Worm (Caenorhabditis elegans) whole organism, L1 larva: ENCODE measurements around the gene DH11.2.
A peak's percentile ranks its signal among the peaks of the same experiment; 100 is the strongest.

Source experiments
- C04F5.9 ChIP-seq: sonication (generic microtip); optimal IDR thresholded peaks from 2 replicates; lab custom pipeline; 2016; ENCODE audit warnings: missing genetic modification characterization, missing compliant biosample characterization
- C16A3.4 ChIP-seq: fragments of 150-350 bp; optimal IDR thresholded peaks from 2 replicates; lab custom pipeline; 2014; ENCODE audit warnings: missing biosample characterization, missing genetic modification characterization
- alr-1 ChIP-seq: fragments of 200-800 bp; sonication (Bioruptor generic); optimal IDR thresholded peaks from 2 replicates; lab custom pipeline; 2018; ENCODE audit warnings: borderline replicate concordance, mild to moderate bottlenecking, missing genetic modification characterization, missing compliant biosample characterization
- ceh-82 ChIP-seq, 3 experiments: fragments of 150-350 bp in 1 of 3; sonication (generic microtip) in 2 of 3; optimal IDR thresholded peaks; 2 replicates each; lab custom pipeline; 2014 to 2017; ENCODE audit warnings: missing biosample characterization in 3 of 3, missing genetic modification characterization in 3 of 3
- ceh-88 ChIP-seq: fragments of 200-800 bp; sonication (Bioruptor generic); IDR thresholded peaks from 2 replicates; pipeline ENCODE4 v1.3.6; 2022; ENCODE audit warnings: missing genetic modification characterization, missing compliant biosample characterization
- dpl-1 ChIP-seq, 3 experiments: fragments of 150-350 bp in 2 of 3; sonication (generic microtip) in 1 of 3; optimal IDR thresholded peaks; 2 replicates each; lab custom pipeline; 2014 to 2017; ENCODE audit warnings: missing biosample characterization in 3 of 3, missing genetic modification characterization in 3 of 3, missing genetic modification reagents in 3 of 3
- efl-1 ChIP-seq, 4 experiments: fragments of 150-350 bp; optimal IDR thresholded peaks in 3 of 4; peaks in 1 of 4; 1 replicate in 1 of 4; 2 replicates in 3 of 4; lab custom pipeline; 2014; ENCODE audit warnings: missing biosample characterization in 2 of 4, missing genetic modification characterization in 2 of 4, missing genetic modification reagents in 2 of 4
- efl-3 ChIP-seq: fragments of 200-800 bp; sonication (Bioruptor generic); optimal IDR thresholded peaks from 2 replicates; lab custom pipeline; 2018; ENCODE audit warnings: mild to moderate bottlenecking, missing genetic modification characterization, missing compliant biosample characterization
- elt-2 ChIP-seq: sonication (generic microtip); optimal IDR thresholded peaks from 2 replicates; lab custom pipeline; 2016; ENCODE audit warnings: missing genetic modification characterization, mild to moderate bottlenecking, inconsistent platforms, missing compliant biosample characterization, missing genetic modification reagents
- ets-5 ChIP-seq: fragments of 200-800 bp; sonication (Bioruptor generic); IDR thresholded peaks from 2 replicates; pipeline ENCODE4 v1.3.6; 2022; ENCODE audit warnings: missing genetic modification characterization, missing compliant biosample characterization
- fkh-10 ChIP-seq: sonication (generic microtip); optimal IDR thresholded peaks from 2 replicates; lab custom pipeline; 2017; ENCODE audit warnings: missing biosample characterization, missing genetic modification reagents, missing genetic modification characterization
- fkh-8 ChIP-seq: sonication (generic microtip); optimal IDR thresholded peaks from 2 replicates; lab custom pipeline; 2016; ENCODE audit warnings: mild to moderate bottlenecking, missing genetic modification characterization, missing compliant biosample characterization
- grh-1 ChIP-seq: fragments of 200-800 bp; sonication (Bioruptor generic); IDR thresholded peaks from 2 replicates; pipeline ENCODE4 v1.3.6; 2022; ENCODE audit warnings: missing genetic modification reagents, missing genetic modification characterization, missing compliant biosample characterization
- isw-1 ChIP-seq: fragments of 200-800 bp; sonication (Bioruptor generic); IDR thresholded peaks from 2 replicates; pipeline ENCODE4 v1.3.6; 2022; ENCODE audit warnings: missing genetic modification characterization, missing compliant biosample characterization
- jun-1 ChIP-seq: fragments of 150-350 bp; optimal IDR thresholded peaks from 2 replicates; lab custom pipeline; 2014; ENCODE audit warnings: missing biosample characterization, missing genetic modification reagents, missing genetic modification characterization
- lin-13 ChIP-seq: fragments of 150-350 bp; optimal IDR thresholded peaks from 2 replicates; lab custom pipeline; 2014; ENCODE audit warnings: missing biosample characterization, missing genetic modification reagents, missing genetic modification characterization
- lin-14 ChIP-seq: fragments of 200-800 bp; sonication (Bioruptor generic); optimal IDR thresholded peaks from 2 replicates; lab custom pipeline; 2018; ENCODE audit warnings: mild to moderate bottlenecking, missing genetic modification characterization, moderate library complexity, missing compliant biosample characterization
- lin-15B ChIP-seq: fragments of 150-350 bp; sonication (generic microtip); optimal IDR thresholded peaks from 3 replicates; lab custom pipeline; 2014; ENCODE audit warnings: missing biosample characterization, missing genetic modification characterization
- lin-35 ChIP-seq, 2 experiments: fragments of 150-350 bp; optimal IDR thresholded peaks; 2 replicates each; lab custom pipeline; 2014; ENCODE audit warnings: missing biosample characterization in 2 of 2, missing genetic modification characterization in 2 of 2, missing genetic modification reagents in 2 of 2
- lin-39 ChIP-seq: fragments of 150-350 bp; optimal IDR thresholded peaks from 2 replicates; lab custom pipeline; 2014; ENCODE audit warnings: missing biosample characterization, missing genetic modification reagents, missing genetic modification characterization
- lir-3 ChIP-seq: sonication (generic microtip); optimal IDR thresholded peaks from 2 replicates; lab custom pipeline; 2016; ENCODE audit warnings: mild to moderate bottlenecking, missing genetic modification characterization, moderate library complexity, missing compliant biosample characterization; ENCODE audit not compliant: poor library complexity
- lsy-2 ChIP-seq, 2 experiments: fragments of 150-350 bp; optimal IDR thresholded peaks; 2 replicates each; lab custom pipeline; 2014; ENCODE audit warnings: missing biosample characterization in 2 of 2, missing genetic modification characterization in 2 of 2
- mab-9 ChIP-seq: fragments of 200-800 bp; sonication (Bioruptor generic); IDR thresholded peaks from 2 replicates; pipeline ENCODE4 v1.3.6; 2022; ENCODE audit warnings: missing genetic modification reagents, missing genetic modification characterization, missing compliant biosample characterization
- mdl-1 ChIP-seq, 2 experiments: fragments of 150-350 bp; optimal IDR thresholded peaks; 2 replicates each; lab custom pipeline; 2014 to 2017; ENCODE audit warnings: missing biosample characterization in 2 of 2, missing genetic modification characterization in 2 of 2, inconsistent platforms in 1 of 2
- nhr-11 ChIP-seq: fragments of 150-350 bp; optimal IDR thresholded peaks from 2 replicates; lab custom pipeline; 2014; ENCODE audit warnings: missing biosample characterization, missing genetic modification characterization
- nhr-12 ChIP-seq: sonication (generic microtip); optimal IDR thresholded peaks from 2 replicates; lab custom pipeline; 2017; ENCODE audit warnings: missing biosample characterization, missing genetic modification characterization
- nhr-237 ChIP-seq: fragments of 150-350 bp; optimal IDR thresholded peaks from 2 replicates; lab custom pipeline; 2014; ENCODE audit warnings: missing biosample characterization, missing genetic modification characterization
- nhr-28 ChIP-seq: fragments of 150-350 bp; optimal IDR thresholded peaks from 2 replicates; lab custom pipeline; 2014; ENCODE audit warnings: missing biosample characterization, missing genetic modification characterization
- nhr-47 ChIP-seq: sonication (generic microtip); optimal IDR thresholded peaks from 2 replicates; lab custom pipeline; 2016; ENCODE audit warnings: mild to moderate bottlenecking, missing genetic modification characterization, moderate library complexity, missing compliant biosample characterization
- nhr-76 ChIP-seq: sonication (generic microtip); optimal IDR thresholded peaks from 2 replicates; lab custom pipeline; 2017; ENCODE audit warnings: missing biosample characterization, missing genetic modification characterization
- nhr-84 ChIP-seq: sonication (generic microtip); optimal IDR thresholded peaks from 2 replicates; lab custom pipeline; 2017; ENCODE audit warnings: missing biosample characterization, missing genetic modification characterization
- pax-3 ChIP-seq: fragments of 200-800 bp; sonication (Bioruptor generic); optimal IDR thresholded peaks from 2 replicates; lab custom pipeline; 2018; ENCODE audit warnings: mild to moderate bottlenecking, missing genetic modification characterization, moderate library complexity, missing compliant biosample characterization
- pqm-1 ChIP-seq: sonication (generic microtip); optimal IDR thresholded peaks from 3 replicates; lab custom pipeline; 2017; ENCODE audit warnings: missing biosample characterization, missing genetic modification characterization
- snpc-4 ChIP-seq: fragments of 150-350 bp; optimal IDR thresholded peaks from 2 replicates; lab custom pipeline; 2014; ENCODE audit warnings: missing biosample characterization, missing genetic modification characterization
- sox-4 ChIP-seq: sonication (generic microtip); optimal IDR thresholded peaks from 2 replicates; lab custom pipeline; 2016; ENCODE audit warnings: missing genetic modification characterization, missing compliant biosample characterization
- sptf-1 ChIP-seq: fragments of 150-350 bp; optimal IDR thresholded peaks from 2 replicates; lab custom pipeline; 2014; ENCODE audit warnings: missing biosample characterization, missing genetic modification characterization
- sup-37 ChIP-seq: fragments of 200-800 bp; sonication (Bioruptor generic); optimal IDR thresholded peaks from 2 replicates; lab custom pipeline; 2018; ENCODE audit warnings: mild to moderate bottlenecking, missing genetic modification characterization, missing compliant biosample characterization
- unc-130 ChIP-seq: fragments of 150-350 bp; optimal IDR thresholded peaks from 2 replicates; lab custom pipeline; 2017; ENCODE audit warnings: missing biosample characterization, missing genetic modification characterization, inconsistent platforms
- unc-30 ChIP-seq: sonication (generic microtip); optimal IDR thresholded peaks from 2 replicates; lab custom pipeline; 2017; ENCODE audit warnings: missing biosample characterization, missing genetic modification characterization
- unc-62 ChIP-seq: fragments of 150-350 bp; optimal IDR thresholded peaks from 2 replicates; lab custom pipeline; 2014; ENCODE audit warnings: missing biosample characterization, missing genetic modification reagents, missing genetic modification characterization
- unc-86 ChIP-seq: sonication (generic microtip); optimal IDR thresholded peaks from 2 replicates; lab custom pipeline; 2016; ENCODE audit warnings: missing genetic modification characterization, missing compliant biosample characterization
- zag-1 ChIP-seq: fragments of 150-350 bp; optimal IDR thresholded peaks from 2 replicates; lab custom pipeline; 2014; ENCODE audit warnings: missing biosample characterization, missing genetic modification characterization
- zip-4 ChIP-seq: fragments of 200-800 bp; sonication (Bioruptor generic); optimal IDR thresholded peaks from 2 replicates; lab custom pipeline; 2018; ENCODE audit warnings: mild to moderate bottlenecking, missing genetic modification characterization, moderate library complexity, missing compliant biosample characterization

DH11.2 gene

ce11 chrII:8016761-8017160 lies 4.1 kb downstream of the DH11.2 start (continued):
- TF ChIP-seq nhr-28 (tag; lab: Kevin White, UChicago): no peak
- no peak for TF ChIP-seq unc-86
- TF ChIP-seq snpc-4: peak; percentile 23
- no peak for TF ChIP-seq isw-1 (GFP tag; lab: Robert Waterston, UW)
- TF ChIP-seq nhr-237: no peak
- peak; percentile 66 for TF ChIP-seq unc-130 (tag; lab: Kevin White, UChicago)
- no peak for TF ChIP-seq nhr-84 (tag; lab: Kevin White, UChicago)
- TF ChIP-seq lsy-2 (tag; optimal IDR thresholded peaks at IDR 0.05; lab: Kevin White, UChicago): peak; percentile 46 to 82
- TF ChIP-seq unc-62 (GFP tag; lab: Kevin White, UChicago): no peak
- TF ChIP-seq sptf-1 (tag; lab: Kevin White, UChicago): no peak
- TF ChIP-seq fkh-10 (GFP tag; lab: Kevin White, UChicago): no peak
- peak in 1 of 3 experiments; percentile 27 for TF ChIP-seq ceh-82 (tag; optimal IDR thresholded peaks at IDR 0.05; lab: Kevin White, UChicago)
- TF ChIP-seq pax-3 (tag; lab: Kevin White, UChicago): no peak
- TF ChIP-seq unc-30 (tag; lab: Kevin White, UChicago): no peak
- TF ChIP-seq zip-4: no peak
- TF ChIP-seq sup-37 (GFP tag; lab: Kevin White, UChicago): no peak
- TF ChIP-seq fkh-8 (tag; lab: Kevin White, UChicago): no peak
- no peak for TF ChIP-seq ets-5 (GFP tag; lab: Robert Waterston, UW)
- no peak for TF ChIP-seq sox-4 (tag; lab: Kevin White, UChicago)
- peak; percentile 65 for TF ChIP-seq lir-3 (tag; lab: Kevin White, UChicago)
- peak in 2 of 3 experiments; percentile 52 to 57 for TF ChIP-seq dpl-1 (GFP tag; optimal IDR thresholded peaks at IDR 0.05; lab: Kevin White, UChicago)
- TF ChIP-seq lin-39: peak; percentile 6
- 0 out of 2 replicates have a peak, but pooled peaks have one; percentile 39 for TF ChIP-seq mab-9 (GFP tag; lab: Robert Waterston, UW)
- no peak for TF ChIP-seq C04F5.9
- no peak for TF ChIP-seq lin-15B (tag; lab: Kevin White, UChicago)
- TF ChIP-seq grh-1 (GFP tag; lab: Robert Waterston, UW): peak; percentile 59
- peak; percentile 35 to 86 for TF ChIP-seq lin-35 (GFP tag; optimal IDR thresholded peaks at IDR 0.05; lab: Kevin White, UChicago)
- no peak for TF ChIP-seq alr-1
- no peak for TF ChIP-seq nhr-11 (tag; lab: Kevin White, UChicago)
- no peak for TF ChIP-seq pqm-1 (tag; lab: Kevin White, UChicago)
- TF ChIP-seq efl-3: no peak
- peak; percentile 19 to 95 for TF ChIP-seq mdl-1 (tag; optimal IDR thresholded peaks at IDR 0.05; lab: Kevin White, UChicago)
- peak; percentile 93 for TF ChIP-seq lin-14 (GFP tag; lab: Kevin White, UChicago)
- no peak for TF ChIP-seq nhr-76 (tag; lab: Kevin White, UChicago)
- TF ChIP-seq zag-1 (tag; lab: Kevin White, UChicago): no peak
- TF ChIP-seq lin-13 (GFP tag; lab: Kevin White, UChicago): peak; percentile 56
- TF ChIP-seq jun-1 (tag; lab: Kevin White, UChicago): peak; percentile 54
- TF ChIP-seq elt-2: peak; percentile 82
- peak; percentile 53 for TF ChIP-seq nhr-47 (tag; lab: Kevin White, UChicago)
- TF ChIP-seq C16A3.4 (tag; lab: Kevin White, UChicago): peak; percentile 74
- TF ChIP-seq nhr-12 (tag; lab: Kevin White, UChicago): no peak

- peak; percentile 7 for TF ChIP-seq lir-3 (tag; lab: Kevin White, UChicago)
- no peak for TF ChIP-seq ceh-88 (GFP tag; lab: Robert Waterston, UW)
- peak in 1 of 2 experiments; percentile 12 for TF ChIP-seq efl-1 (optimal IDR thresholded peaks at IDR 0.05; lab: Kevin White, UChicago)
- TF ChIP-seq efl-1 (GFP tag; optimal IDR thresholded peaks at IDR 0.05 in 1 of 2; lab: Kevin White, UChicago): no peak
Observed at ce11 chrII:8017380-8017779, 4.8 kb downstream of the DH11.2 start, which contains the start of gene zyg-11. Gene zyg-11 (plus strand): TSS chrII:8017680.
